Worm (Caenorhabditis elegans) whole organism, midembryonic: ENCODE measurements around the gene nfm-1.

Experiments
- flt-1 ChIP-seq: fragments of 200-800 bp; sonication (Bioruptor generic); IDR thresholded peaks from 2 replicates; pipeline ENCODE4 v1.3.6; 2022; ENCODE audit warnings: missing genetic modification characterization, missing compliant biosample characterization
- klf-2 ChIP-seq: fragments of 200-800 bp; sonication (Bioruptor generic); conservative IDR thresholded peaks from 2 replicates; pipeline ENCODE4 v1.3.6; 2022; ENCODE audit warnings: missing genetic modification reagents, missing genetic modification characterization, missing compliant biosample characterization
- med-1 ChIP-seq: sonication (generic microtip); optimal IDR thresholded peaks from 2 replicates; lab custom pipeline; 2017; ENCODE audit warnings: missing genetic modification characterization, mild to moderate bottlenecking, missing compliant biosample characterization, antibody characterized with exemption, missing genetic modification reagents; ENCODE audit not compliant: insufficient read depth
- ref-1 ChIP-seq: fragments of 200-800 bp; sonication (Bioruptor generic); conservative IDR thresholded peaks from 2 replicates; pipeline ENCODE4 v1.3.6; 2022; ENCODE audit warnings: missing genetic modification reagents, missing genetic modification characterization, missing compliant biosample characterization
- tab-1 ChIP-seq: fragments of 200-800 bp; sonication (Bioruptor generic); IDR thresholded peaks from 2 replicates; pipeline ENCODE4 v1.3.6; 2022; ENCODE audit warnings: missing genetic modification characterization, missing compliant biosample characterization
- ztf-23 ChIP-seq: fragments of 200-800 bp; sonication (Bioruptor generic); IDR thresholded peaks from 2 replicates; pipeline ENCODE4 v1.3.6; 2022; ENCODE audit warnings: missing genetic modification reagents, missing genetic modification characterization, missing compliant biosample characterization
- ztf-29 ChIP-seq: fragments of 200-800 bp; sonication (Bioruptor generic); IDR thresholded peaks from 2 replicates; pipeline ENCODE4 v1.3.6; 2022; ENCODE audit warnings: missing genetic modification reagents, missing genetic modification characterization, missing compliant biosample characterization

ce11 chrIII:6140818-6141217 is 18.4 kb upstream of the nfm-1 start:
- no peak for TF ChIP-seq flt-1 (GFP tag; lab: Robert Waterston, UW)
- TF ChIP-seq tab-1 (GFP tag; lab: Robert Waterston, UW), result no peak
- TF ChIP-seq ztf-29 (GFP tag; lab: Robert Waterston, UW), result no peak
- no peak for TF ChIP-seq ref-1 (GFP tag; lab: Robert Waterston, UW)
- no peak for TF ChIP-seq ztf-23 (GFP tag; lab: Robert Waterston, UW)
- no peak for TF ChIP-seq med-1
- no peak for TF ChIP-seq klf-2 (GFP tag; lab: Robert Waterston, UW)
